Worm (Caenorhabditis elegans): ENCODE results near the gene tbc-2.

The tbc-2 gene

ce11 chrII:5835146-5835545, 7.9 kb upstream of the tbc-2 start:
- TF ChIP-seq nhr-11 (tag; optimal IDR thresholded peaks at IDR 0.05) (no peak), aha-1 (tag) (peak; percentile 93), pha-4 (GFP tag; IDR thresholded peaks at IDR 0.05) (no peak), pha-4 (tag; optimal IDR thresholded peaks at IDR 0.05) (no peak), nhr-237 (tag; optimal IDR thresholded peaks at IDR 0.05) (no peak), zfp-3 (GFP tag; conservative IDR thresholded peaks at IDR 0.05) (no peak), dve-1 (tag; optimal IDR thresholded peaks at IDR 0.05; ENCODE audit: insufficient read depth) (no peak)

DNA sequence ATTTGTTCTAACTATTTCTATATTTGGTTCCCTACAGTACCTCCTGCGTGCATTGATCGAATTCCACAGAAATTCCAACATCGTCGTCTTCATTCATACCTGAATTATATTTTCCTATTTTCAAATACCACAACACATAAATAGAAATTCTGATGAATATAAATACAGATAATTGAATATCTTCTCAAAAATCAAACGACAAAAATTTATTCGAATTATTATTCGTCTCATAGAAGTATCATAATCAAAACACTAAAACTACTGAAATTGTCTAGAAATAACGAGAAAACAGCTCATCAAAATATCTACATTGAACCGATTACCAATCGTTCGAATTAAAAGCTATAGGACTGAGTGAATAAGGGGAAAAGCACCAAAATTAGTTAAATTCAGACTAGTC, 5.9 kb upstream of the tbc-2 start, which contains the start of gene gtap-1:
gtap-1 (minus strand) TSS at position 101 of the 400 bp plus-strand sequence.
- no peak for TF ChIP-seq ztf-7 (tag; optimal IDR thresholded peaks at IDR 0.05)
- no peak for TF ChIP-seq F37D6.2 (tag; optimal IDR thresholded peaks at IDR 0.05)
- no peak for TF ChIP-seq attf-4 (tag; optimal IDR thresholded peaks at IDR 0.05)
- TF ChIP-seq lin-29 (GFP tag; IDR thresholded peaks at IDR 0.05), result no peak
- TF ChIP-seq nhr-102 (tag; optimal IDR thresholded peaks at IDR 0.05), result no peak
- no peak for TF ChIP-seq mes-2 (tag; optimal IDR thresholded peaks at IDR 0.05; ENCODE audit: poor library complexity, severe bottlenecking)
- TF ChIP-seq nhr-48 (tag; optimal IDR thresholded peaks at IDR 0.05), result no peak
- no peak for TF ChIP-seq egl-27 (tag; optimal IDR thresholded peaks at IDR 0.05)

DNA sequence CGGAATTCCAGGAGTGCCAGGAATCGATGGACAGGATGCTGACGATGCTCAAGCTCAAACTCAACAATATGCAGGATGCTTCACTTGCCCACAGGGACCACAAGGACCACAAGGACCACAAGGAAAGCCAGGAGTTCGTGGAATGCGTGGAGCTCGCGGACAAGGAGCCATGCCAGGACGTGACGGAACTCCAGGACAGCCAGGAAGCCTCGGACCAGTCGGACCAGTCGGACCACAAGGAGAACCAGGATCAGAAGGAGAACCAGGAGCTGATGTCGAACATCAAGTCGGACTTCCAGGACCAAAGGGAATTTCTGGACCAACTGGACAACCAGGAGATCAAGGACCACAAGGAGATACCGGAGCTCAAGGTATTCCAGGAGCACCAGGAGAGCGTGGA, 4.1 kb upstream of the tbc-2 start:
- TF ChIP-seq nhr-25 (tag; optimal IDR thresholded peaks at IDR 0.05; ENCODE audit: borderline replicate concordance, insufficient read depth), result no peak
- peak; percentile 79 for TF ChIP-seq set-16 (GFP tag; IDR thresholded peaks at IDR 0.05)

DNA sequence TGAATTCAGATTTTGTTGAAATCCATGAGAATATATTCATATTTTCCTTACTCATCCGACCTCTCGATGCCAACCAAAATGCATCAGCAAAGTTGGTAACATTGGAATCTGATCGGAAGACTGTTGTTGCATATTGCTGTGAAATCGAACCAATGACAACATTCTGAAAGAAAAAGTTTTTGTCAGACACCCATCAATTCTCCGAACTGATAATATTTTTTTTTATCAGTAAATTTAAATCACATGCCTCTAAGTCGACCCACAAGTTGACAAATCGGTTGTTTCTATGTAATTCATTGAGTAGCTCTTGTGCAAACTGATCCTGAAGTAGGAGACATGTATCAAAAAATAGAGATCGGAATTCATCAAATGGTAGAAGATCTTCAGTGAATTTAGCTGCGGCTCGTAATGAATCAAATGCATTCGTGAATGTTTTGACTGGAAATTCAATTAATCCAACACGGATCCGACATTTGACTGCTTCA, 2.7 kb upstream of the tbc-2 start, which contains the start of gene col-74:
col-74 (plus strand) TSS at position 435 of the 485 bp plus-strand sequence.
- TF ChIP-seq ceh-20 (GFP tag; IDR thresholded peaks at IDR 0.05), result no peak
- no peak for TF ChIP-seq nhr-25 (tag; optimal IDR thresholded peaks at IDR 0.05; ENCODE audit: borderline replicate concordance, insufficient read depth)
- TF ChIP-seq dve-1 (tag; optimal IDR thresholded peaks at IDR 0.05; ENCODE audit: insufficient read depth), result peak; percentile 56
- TF ChIP-seq nhr-111 (GFP tag; optimal IDR thresholded peaks at IDR 0.05), result no peak
- no peak for TF ChIP-seq lin-15B (tag; optimal IDR thresholded peaks at IDR 0.05)
- TF ChIP-seq lsy-2 (tag; optimal IDR thresholded peaks at IDR 0.05), result no peak
- TF ChIP-seq F26F4.8 (GFP tag; conservative IDR thresholded peaks at IDR 0.05), result no peak
- TF ChIP-seq dmd-6 (GFP tag; IDR thresholded peaks at IDR 0.05), result peak; percentile 75
- no peak for TF ChIP-seq daf-16 (GFP tag; optimal IDR thresholded peaks at IDR 0.05)
- TF ChIP-seq daf-16 (tag; optimal IDR thresholded peaks at IDR 0.05), result peak; percentile 60
- TF ChIP-seq zfp-3 (GFP tag; conservative IDR thresholded peaks at IDR 0.05), result no peak
- peak in 1 of 2 experiments; percentile 2 for TF ChIP-seq unc-62 (GFP tag; optimal IDR thresholded peaks at IDR 0.05 in 1 of 2)
- no peak for TF ChIP-seq unc-62 (tag; optimal IDR thresholded peaks at IDR 0.05)
- TF ChIP-seq hlh-11 (tag; optimal IDR thresholded peaks at IDR 0.05), result peak; percentile 42

DNA sequence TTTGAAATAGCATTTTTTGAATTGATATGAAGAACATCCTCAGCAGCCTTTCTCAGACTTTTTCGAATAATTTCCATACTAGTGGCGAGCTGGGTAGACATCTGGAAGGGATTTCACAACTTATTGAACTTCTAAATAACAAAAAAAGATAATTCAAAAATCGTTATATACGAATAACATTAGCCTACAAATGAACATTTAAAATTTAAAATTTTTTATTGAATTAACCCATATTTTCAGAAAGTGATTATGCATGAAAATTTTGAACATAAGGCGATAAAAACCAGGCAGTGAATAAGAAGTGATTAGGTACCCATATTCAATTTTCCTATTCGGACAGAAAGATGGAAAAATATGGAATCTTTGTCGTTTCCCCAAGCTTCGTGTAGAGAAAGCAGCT, 1.2 kb upstream of the tbc-2 start, which contains the start of gene ZK1248.11:
ZK1248.11 (minus strand) TSS at position 101 of the 400 bp plus-strand sequence.
- TF ChIP-seq zip-11 (GFP tag; IDR thresholded peaks at IDR 0.05) (no peak), T26A8.4 (GFP tag; IDR thresholded peaks at IDR 0.05) (no peak), lin-13 (GFP tag; optimal IDR thresholded peaks at IDR 0.05) (no peak), lin-1 (GFP tag; IDR thresholded peaks at IDR 0.05) (no peak), Y75B8A.6 (GFP tag; IDR thresholded peaks at IDR 0.05) (no peak), mdt-29 (GFP tag; IDR thresholded peaks at IDR 0.05) (no peak)
